Fruit fly (Drosophila melanogaster): Measurements from ENCODE around the gene Hira.
A peak's percentile ranks its signal among the peaks of the same experiment; 100 is the strongest.

The Hira gene

dm6 chrX:7702160-7702907 lies 19.6 kb upstream of the Hira start (continued):
- TF ChIP-seq pfk (GFP tag; optimal IDR thresholded peaks at IDR 0.05), result peak; percentile 1
- peak; percentile 65; the same call in 1 of the 2 replicates for TF ChIP-seq CG32532 (GFP tag; IDR thresholded peaks at IDR 0.05)
- no peak for TF ChIP-seq CG12104 (GFP tag; optimal IDR thresholded peaks at IDR 0.05)
- TF ChIP-seq gsb-n (tag; optimal IDR thresholded peaks at IDR 0.05), result no peak
- no peak for TF ChIP-seq run (tag; optimal IDR thresholded peaks at IDR 0.05)
- TF ChIP-seq CG8290 (GFP tag; optimal IDR thresholded peaks at IDR 0.05), result no peak
- TF ChIP-seq CG8290 (tag; optimal IDR thresholded peaks at IDR 0.05), result peak in 1 of 2 experiments; percentile 24
- TF ChIP-seq pzg (GFP tag; optimal IDR thresholded peaks at IDR 0.05), result no peak
- no peak for TF ChIP-seq CG34422 (GFP tag; IDR thresholded peaks at IDR 0.05)
- no peak for TF ChIP-seq Stat92E (GFP tag; optimal IDR thresholded peaks at IDR 0.05)
- TF ChIP-seq CG10565 (GFP tag; optimal IDR thresholded peaks at IDR 0.05), result no peak
- TF ChIP-seq Rfx (GFP tag; IDR thresholded peaks at IDR 0.05), result peak; percentile 49; the same call in 1 of the 2 replicates
- TF ChIP-seq otp (GFP tag; IDR thresholded peaks at IDR 0.05), result 0 out of 3 replicates have a peak, but pooled peaks have one; percentile 23
- no peak for TF ChIP-seq CG7839 (tag; optimal IDR thresholded peaks at IDR 0.05)
- TF ChIP-seq Opbp (GFP tag; IDR thresholded peaks at IDR 0.05; ENCODE audit: partially characterized antibody), result no peak
- TF ChIP-seq CG2199 (GFP tag; IDR thresholded peaks at IDR 0.05), result peak; percentile 69; the same call in 1 of the 3 replicates
- TF ChIP-seq disco-r (GFP tag; optimal IDR thresholded peaks at IDR 0.05), result no peak
- peak; percentile 34 for TF ChIP-seq CG3163 (GFP tag; optimal IDR thresholded peaks at IDR 0.05)
- no peak for TF ChIP-seq Hey (tag; optimal IDR thresholded peaks at IDR 0.05)
- no peak for TF ChIP-seq CG12236 (GFP tag; optimal IDR thresholded peaks at IDR 0.05)
- no peak for TF ChIP-seq CG15696 (tag; optimal IDR thresholded peaks at IDR 0.05)
- TF ChIP-seq prd (optimal IDR thresholded peaks at IDR 0.05), result no peak
- no peak for TF ChIP-seq prd (GFP tag; IDR thresholded peaks at IDR 0.05)
- TF ChIP-seq cad (GFP tag; optimal IDR thresholded peaks at IDR 0.05), result no peak
- no peak for TF ChIP-seq Asciz (GFP tag; optimal IDR thresholded peaks at IDR 0.05)
- TF ChIP-seq CG10209 (GFP tag; optimal IDR thresholded peaks at IDR 0.05), result no peak
- peak; percentile 88 for TF ChIP-seq CG17385 (GFP tag; optimal IDR thresholded peaks at IDR 0.05)
- no peak for TF ChIP-seq vfl (GFP tag; optimal IDR thresholded peaks at IDR 0.05)
- no peak for TF ChIP-seq CG12744 (GFP tag; optimal IDR thresholded peaks at IDR 0.05)
- TF ChIP-seq bsh (GFP tag; optimal IDR thresholded peaks at IDR 0.05), result no peak
- no peak for TF ChIP-seq CG15073 (GFP tag; optimal IDR thresholded peaks at IDR 0.05)
- TF ChIP-seq CG12659 (GFP tag; optimal IDR thresholded peaks at IDR 0.05), result no peak
- TF ChIP-seq Jarid2 (GFP tag; optimal IDR thresholded peaks at IDR 0.05), result no peak
- TF ChIP-seq Mrtf (GFP tag; IDR thresholded peaks at IDR 0.05), result no peak
- TF ChIP-seq nom (GFP tag; optimal IDR thresholded peaks at IDR 0.05), result peak; percentile 43
- TF ChIP-seq CG17568 (GFP tag; optimal IDR thresholded peaks at IDR 0.05), result no peak
- no peak for TF ChIP-seq pum (GFP tag; optimal IDR thresholded peaks at IDR 0.05)
- no peak for TF ChIP-seq ems (GFP tag; optimal IDR thresholded peaks at IDR 0.05)
- no peak for TF ChIP-seq mld (GFP tag; IDR thresholded peaks at IDR 0.05; ENCODE audit: partially characterized antibody)
- no peak for TF ChIP-seq CG17612 (GFP tag; IDR thresholded peaks at IDR 0.05)
- TF ChIP-seq slbo (GFP tag; IDR thresholded peaks at IDR 0.05), result 0 out of 2 replicates have a peak, but pooled peaks have one; percentile 13
- no peak for TF ChIP-seq CG15601 (tag; optimal IDR thresholded peaks at IDR 0.05)
- TF ChIP-seq Vsx1 (GFP tag; optimal IDR thresholded peaks at IDR 0.05), result peak; percentile 3
- 0 out of 4 replicates have a peak, but pooled peaks have one; percentile 52 for TF ChIP-seq chinmo (GFP tag; IDR thresholded peaks at IDR 0.05; ENCODE audit: partially characterized antibody)
- peak in 1 of 2 experiments; percentile 93 for TF ChIP-seq Pdp1 (GFP tag; optimal IDR thresholded peaks at IDR 0.05)
- no peak for TF ChIP-seq pnt (GFP tag; optimal IDR thresholded peaks at IDR 0.05)
- TF ChIP-seq CG12155 (GFP tag; optimal IDR thresholded peaks at IDR 0.05), result no peak
- no peak for TF ChIP-seq Mes4 (GFP tag; optimal IDR thresholded peaks at IDR 0.05)
- TF ChIP-seq Lim3 (GFP tag; IDR thresholded peaks at IDR 0.05), result no peak
